Fruit fly (Drosophila melanogaster): ENCODE measurements around the gene CG4998.

The CG4998 gene

DNA sequence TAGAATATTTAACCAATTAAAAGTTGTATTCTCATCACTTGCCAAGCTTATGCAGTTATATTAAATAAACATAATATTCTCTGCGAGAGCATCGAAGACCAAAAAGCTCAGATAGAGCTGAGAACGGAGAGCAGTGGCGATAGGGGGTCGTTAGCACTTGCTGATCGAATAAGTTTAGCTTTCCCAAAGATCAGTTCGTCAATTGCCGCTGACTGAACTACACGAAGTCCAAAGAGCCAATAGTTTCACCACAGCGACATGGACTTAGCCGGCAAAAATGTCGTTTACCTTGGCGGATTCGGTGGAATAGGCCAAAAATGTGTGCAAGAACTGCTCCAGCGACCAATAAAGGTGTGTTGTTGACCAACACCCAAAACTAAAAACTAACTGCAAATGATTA is 29.4 kb downstream of the CG4998 start, which contains the start of gene CG4842:
Gene CG4842 (plus strand): TSS at position 191 of the 400 bp plus-strand sequence.
- TF ChIP-seq Hr78 (GFP tag; optimal IDR thresholded peaks at IDR 0.05) (no peak), CG9705 (GFP tag; optimal IDR thresholded peaks at IDR 0.05) (no peak), pan (optimal IDR thresholded peaks at IDR 0.05) (no peak), br (GFP tag; optimal IDR thresholded peaks at IDR 0.05) (no peak), Hr83 (GFP tag; optimal IDR thresholded peaks at IDR 0.05; ENCODE audit: poor library complexity, severe bottlenecking) (no peak), lola (GFP tag; optimal IDR thresholded peaks at IDR 0.05) (no peak), tai (GFP tag; optimal IDR thresholded peaks at IDR 0.05) (no peak), Sp1 (GFP tag; optimal IDR thresholded peaks at IDR 0.05) (no peak), Myc (optimal IDR thresholded peaks at IDR 0.05) (no peak), sage (GFP tag; optimal IDR thresholded peaks at IDR 0.05) (no peak), Rel (GFP tag; optimal IDR thresholded peaks at IDR 0.05) (no peak), Rel (tag; optimal IDR thresholded peaks at IDR 0.05) (no peak), woc (GFP tag; optimal IDR thresholded peaks at IDR 0.05) (no peak), Hnf4 (GFP tag; optimal IDR thresholded peaks at IDR 0.05) (no peak), ey (GFP tag; optimal IDR thresholded peaks at IDR 0.05) (no peak), Vsx2 (GFP tag; optimal IDR thresholded peaks at IDR 0.05; ENCODE audit: partially characterized antibody) (no peak), rgr (GFP tag; optimal IDR thresholded peaks at IDR 0.05) (no peak), HLH106 (tag; optimal IDR thresholded peaks at IDR 0.05) (no peak), jim (GFP tag; optimal IDR thresholded peaks at IDR 0.05) (no peak)

DNA sequence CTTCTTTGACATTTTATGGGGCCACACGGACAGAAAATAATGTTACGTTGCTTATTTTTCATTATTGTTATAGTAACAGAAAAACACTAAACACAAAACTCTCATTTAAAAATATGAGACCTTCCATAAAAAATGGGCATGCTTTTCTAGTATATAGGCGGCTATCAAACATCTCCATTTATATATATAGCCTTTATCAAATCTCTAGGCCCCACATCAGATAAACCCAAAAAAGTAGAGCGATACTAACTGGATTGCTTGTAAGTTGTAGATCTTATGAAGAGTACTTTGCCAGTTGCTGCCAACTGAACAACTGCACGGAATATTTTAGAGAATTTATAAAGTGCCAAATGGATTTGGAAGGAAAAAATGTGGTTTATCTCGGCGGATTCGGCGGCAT is 30.7 kb downstream of the CG4998 start, which contains the start of gene CG18814:
Gene CG18814 (plus strand): TSS at position 301 of the 400 bp plus-strand sequence.
- TF ChIP-seq Vsx2 (GFP tag; optimal IDR thresholded peaks at IDR 0.05; ENCODE audit: partially characterized antibody) (no peak), dl (GFP tag; optimal IDR thresholded peaks at IDR 0.05; ENCODE audit: insufficient read depth in 1 of 2, partially characterized antibody in 2 of 2) (no peak), h (GFP tag; optimal IDR thresholded peaks at IDR 0.05) (no peak), sage (GFP tag; optimal IDR thresholded peaks at IDR 0.05) (no peak), Dfd (GFP tag; optimal IDR thresholded peaks at IDR 0.05) (no peak), ey (GFP tag; optimal IDR thresholded peaks at IDR 0.05) (no peak), pan (optimal IDR thresholded peaks at IDR 0.05) (no peak), Myc (optimal IDR thresholded peaks at IDR 0.05) (no peak), GATAd (GFP tag; optimal IDR thresholded peaks at IDR 0.05) (no peak), dmrt93B (GFP tag; optimal IDR thresholded peaks at IDR 0.05) (no peak), usp (GFP tag; optimal IDR thresholded peaks at IDR 0.05) (no peak), Rel (GFP tag; optimal IDR thresholded peaks at IDR 0.05) (no peak), Rel (tag; optimal IDR thresholded peaks at IDR 0.05) (no peak), N (GFP tag; optimal IDR thresholded peaks at IDR 0.05) (no peak)

DNA sequence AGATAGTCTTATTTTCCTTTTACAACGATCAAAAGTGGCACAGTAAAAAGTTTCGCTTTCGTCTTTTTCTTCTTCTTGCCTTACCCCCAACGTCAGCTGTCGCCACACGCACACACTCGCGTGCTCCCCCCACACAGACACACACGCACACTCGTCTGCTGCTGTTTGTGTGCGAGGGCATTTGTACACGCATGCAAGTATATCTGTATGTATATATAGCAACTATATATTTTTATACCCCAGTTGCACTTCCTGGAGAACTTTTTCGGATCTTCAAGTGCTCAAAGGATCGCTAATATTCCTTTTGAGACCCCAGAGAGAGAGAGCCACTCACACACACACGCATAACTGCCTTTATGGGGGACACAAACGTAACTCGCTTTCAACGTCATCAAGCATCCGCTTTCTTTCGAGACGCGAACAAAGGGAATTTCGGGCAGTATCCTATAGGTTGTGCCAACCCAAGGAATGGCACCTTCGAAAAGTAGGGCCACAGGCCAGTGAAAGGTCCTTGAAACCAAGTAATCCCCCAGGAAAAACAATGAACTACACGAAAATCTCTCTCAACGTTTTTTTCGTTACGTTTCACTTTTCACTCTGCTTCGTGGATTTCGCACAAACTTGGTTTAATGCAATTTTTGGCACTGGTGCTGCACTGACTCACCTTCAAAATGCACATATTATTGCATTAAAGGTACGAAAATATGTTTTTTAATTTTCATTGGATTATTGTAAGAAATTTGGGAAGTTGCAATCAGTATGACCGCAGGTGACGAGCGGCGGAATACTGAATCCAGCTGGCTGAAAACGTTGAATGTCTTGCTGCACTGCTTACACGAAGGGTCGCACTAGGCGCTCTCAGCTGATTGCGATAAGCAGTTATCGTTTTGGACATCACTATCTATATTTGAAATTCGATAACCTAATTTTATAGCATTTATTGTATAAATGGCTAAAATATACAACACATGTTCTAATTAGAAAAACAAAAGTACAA is 39.3 kb downstream of the CG4998 start, which contains the start of gene roq:
Gene roq (minus strand): TSS at position 799 of the 997 bp plus-strand sequence.
- TF ChIP-seq usp (GFP tag; optimal IDR thresholded peaks at IDR 0.05) = no peak
- TF ChIP-seq dsf (GFP tag; optimal IDR thresholded peaks at IDR 0.05; ENCODE audit: borderline replicate concordance) = no peak
- TF ChIP-seq jim (GFP tag; optimal IDR thresholded peaks at IDR 0.05) = no peak
- no peak for TF ChIP-seq Abd-B (GFP tag; optimal IDR thresholded peaks at IDR 0.05)
- TF ChIP-seq h (GFP tag; optimal IDR thresholded peaks at IDR 0.05) = peak; percentile 35
- TF ChIP-seq Dfd (GFP tag; optimal IDR thresholded peaks at IDR 0.05) = no peak
- peak; percentile 18 for TF ChIP-seq Rel (GFP tag; optimal IDR thresholded peaks at IDR 0.05)
- TF ChIP-seq Rel (tag; optimal IDR thresholded peaks at IDR 0.05) = peak; percentile 6
- peak; percentile 88 for TF ChIP-seq CrebA (GFP tag; optimal IDR thresholded peaks at IDR 0.05; ENCODE audit: borderline replicate concordance)
- TF ChIP-seq Dif (GFP tag; optimal IDR thresholded peaks at IDR 0.05; ENCODE audit: partially characterized antibody) = no peak
- TF ChIP-seq OdsH (GFP tag; optimal IDR thresholded peaks at IDR 0.05) = peak; percentile 19
- TF ChIP-seq N (GFP tag; optimal IDR thresholded peaks at IDR 0.05) = peak; percentile 86
- TF ChIP-seq brk (GFP tag; optimal IDR thresholded peaks at IDR 0.05) = no peak

DNA sequence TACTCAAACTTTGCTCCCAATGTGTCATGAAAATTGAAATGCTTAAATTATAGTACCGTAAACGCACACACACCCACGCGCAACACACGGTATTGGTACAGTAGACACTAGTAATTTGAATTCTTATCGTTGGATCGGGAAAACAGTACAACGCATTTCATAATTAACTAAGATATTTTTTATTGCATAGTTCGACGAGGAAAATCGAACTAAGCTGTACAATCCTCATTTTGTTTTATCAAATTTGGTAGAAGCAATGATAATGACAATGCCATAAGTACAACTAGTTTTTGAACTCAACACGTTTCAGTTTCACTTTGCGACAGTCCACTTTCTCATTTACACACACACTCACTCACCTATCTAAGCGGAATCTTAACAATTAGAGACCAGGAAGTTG is 42.0 kb downstream of the CG4998 start:
- no peak for TF ChIP-seq brk (GFP tag; optimal IDR thresholded peaks at IDR 0.05)
- TF ChIP-seq woc (GFP tag; optimal IDR thresholded peaks at IDR 0.05) = no peak
- no peak for TF ChIP-seq psq (GFP tag; optimal IDR thresholded peaks at IDR 0.05)
- peak; percentile 51 for TF ChIP-seq sv (GFP tag; optimal IDR thresholded peaks at IDR 0.05)
- no peak for TF ChIP-seq tai (GFP tag; optimal IDR thresholded peaks at IDR 0.05)
- peak; percentile 43 for TF ChIP-seq ey (GFP tag; optimal IDR thresholded peaks at IDR 0.05)
- no peak for TF ChIP-seq Hnf4 (GFP tag; optimal IDR thresholded peaks at IDR 0.05)
- peak; percentile 36 for TF ChIP-seq OdsH (GFP tag; optimal IDR thresholded peaks at IDR 0.05)
- TF ChIP-seq h (GFP tag; optimal IDR thresholded peaks at IDR 0.05) = peak; percentile 50
- TF ChIP-seq Vsx2 (GFP tag; optimal IDR thresholded peaks at IDR 0.05; ENCODE audit: partially characterized antibody) = no peak
- TF ChIP-seq Hr83 (GFP tag; optimal IDR thresholded peaks at IDR 0.05; ENCODE audit: poor library complexity, severe bottlenecking) = no peak
- TF ChIP-seq HLH106 (tag; optimal IDR thresholded peaks at IDR 0.05) = no peak
- no peak for TF ChIP-seq Hr78 (GFP tag; optimal IDR thresholded peaks at IDR 0.05)
- TF ChIP-seq dmrt93B (GFP tag; optimal IDR thresholded peaks at IDR 0.05) = no peak
- no peak for TF ChIP-seq N (GFP tag; optimal IDR thresholded peaks at IDR 0.05)
- no peak for TF ChIP-seq Dfd (GFP tag; optimal IDR thresholded peaks at IDR 0.05)
- peak; percentile 10 for TF ChIP-seq fru (GFP tag; optimal IDR thresholded peaks at IDR 0.05)
- peak; percentile 46 for TF ChIP-seq rgr (GFP tag; optimal IDR thresholded peaks at IDR 0.05)
- TF ChIP-seq foxo (GFP tag; optimal IDR thresholded peaks at IDR 0.05) = peak in 1 of 2 experiments; percentile 55
- no peak for TF ChIP-seq sage (GFP tag; optimal IDR thresholded peaks at IDR 0.05)
- no peak for TF ChIP-seq Sp1 (GFP tag; optimal IDR thresholded peaks at IDR 0.05)
- no peak for TF ChIP-seq dsf (GFP tag; optimal IDR thresholded peaks at IDR 0.05; ENCODE audit: borderline replicate concordance)
- TF ChIP-seq dl (GFP tag; optimal IDR thresholded peaks at IDR 0.05; ENCODE audit: insufficient read depth in 1 of 2, partially characterized antibody in 2 of 2) = no peak
- no peak for TF ChIP-seq Dif (GFP tag; optimal IDR thresholded peaks at IDR 0.05; ENCODE audit: partially characterized antibody)
- TF ChIP-seq br (GFP tag; optimal IDR thresholded peaks at IDR 0.05) = peak; percentile 25

All from whole organism, wandering third instar larva.